Fruit fly (Drosophila melanogaster) whole organism, embryonic: ENCODE measurements around the gene Ppm1.
A peak's percentile ranks its signal among the peaks of the same experiment; 100 is the strongest.

ENCODE experiments used
- Ada2b ChIP-seq: fragments of 200-800 bp; sonication (Bioruptor generic); IDR thresholded peaks from 2 replicates; pipeline ENCODE4 v1.3.6; 2022; ENCODE audit warnings: missing biosample characterization, missing genetic modification characterization
- Adf1 ChIP-seq: fragments of 200-800 bp; sonication (Bioruptor generic); IDR thresholded peaks from 2 replicates; pipeline ENCODE4 v1.3.6; 2022; ENCODE audit warnings: missing biosample characterization, missing genetic modification characterization
- Awh ChIP-seq: fragments of 200-800 bp; sonication (Bioruptor generic); IDR thresholded peaks from 2 replicates; pipeline ENCODE4, ENCODE4 v1.3.6; 2022; ENCODE audit warnings: missing biosample characterization, missing genetic modification characterization
- Blimp-1 ChIP-seq: fragments of 200-800 bp; sonication (Bioruptor generic); optimal IDR thresholded peaks from 3 replicates; lab custom pipeline; 2018; ENCODE audit warnings: missing biosample characterization, missing genetic modification characterization, mild to moderate bottlenecking, moderate library complexity, missing genetic modification reagents
- CG12299 ChIP-seq: fragments of 200-800 bp; sonication (Bioruptor generic); optimal IDR thresholded peaks from 2 replicates; lab custom pipeline; 2018; ENCODE audit warnings: missing biosample characterization, mild to moderate bottlenecking, missing genetic modification characterization
- CG13296 ChIP-seq: fragments of 200-800 bp; sonication (Bioruptor generic); optimal IDR thresholded peaks from 3 replicates; lab custom pipeline; 2018; ENCODE audit warnings: missing biosample characterization, mild to moderate bottlenecking, missing genetic modification characterization
- CG2875 ChIP-seq: fragments of 200-800 bp; sonication (Bioruptor generic); optimal IDR thresholded peaks from 2 replicates; lab custom pipeline; 2017; ENCODE audit warnings: missing biosample characterization, mild to moderate bottlenecking, missing genetic modification characterization, missing genetic modification reagents
- CG30403 ChIP-seq: fragments of 200-800 bp; sonication (Bioruptor generic); optimal IDR thresholded peaks from 3 replicates; lab custom pipeline; 2016; ENCODE audit warnings: missing biosample characterization, missing genetic modification characterization
- CG34422 ChIP-seq: fragments of 200-800 bp; sonication (Bioruptor generic); IDR thresholded peaks from 3 replicates; pipeline ENCODE4 v1.3.6; 2022; ENCODE audit warnings: missing biosample characterization, missing genetic modification characterization
- CG3847 ChIP-seq: fragments of 200-800 bp; sonication (Bioruptor generic); IDR thresholded peaks from 2 replicates; pipeline ENCODE4 v1.3.6; 2022; ENCODE audit warnings: missing biosample characterization, missing genetic modification characterization
- CG6254 ChIP-seq: fragments of 200-800 bp; sonication (Bioruptor generic); optimal IDR thresholded peaks from 3 replicates; lab custom pipeline; 2017; ENCODE audit warnings: mild to moderate bottlenecking, missing biosample characterization, missing genetic modification reagents, missing genetic modification characterization
- CG7987 ChIP-seq: fragments of 200-800 bp; sonication (Bioruptor generic); optimal IDR thresholded peaks from 2 replicates; lab custom pipeline; 2018; ENCODE audit warnings: missing biosample characterization, mild to moderate bottlenecking, missing genetic modification characterization, moderate library complexity
- CG8281 ChIP-seq: fragments of 200-800 bp; sonication (Bioruptor generic); optimal IDR thresholded peaks from 2 replicates; lab custom pipeline; 2018; ENCODE audit warnings: missing biosample characterization, mild to moderate bottlenecking, missing genetic modification characterization, moderate library complexity
- CG8388 ChIP-seq: fragments of 200-800 bp; sonication (Bioruptor generic); optimal IDR thresholded peaks from 2 replicates; lab custom pipeline; 2019; ENCODE audit warnings: missing biosample characterization, mild to moderate bottlenecking, missing genetic modification characterization, moderate library complexity
- CG8765 ChIP-seq: fragments of 200-800 bp; sonication (Bioruptor generic); IDR thresholded peaks from 2 replicates; pipeline ENCODE4 v1.3.6; 2022; ENCODE audit warnings: missing biosample characterization, missing genetic modification characterization
- CG8944 ChIP-seq: fragments of 200-800 bp; sonication (Bioruptor generic); optimal IDR thresholded peaks from 3 replicates; lab custom pipeline; 2016; ENCODE audit warnings: missing biosample characterization, missing genetic modification characterization
- D ChIP-seq, 2 experiments: fragments of 200-800 bp in 1 of 2; fragments of >200 bp in 1 of 2; sonication (Bioruptor generic) in 1 of 2; optimal IDR thresholded peaks; 2 replicates in 1 of 2; 3 replicates in 1 of 2; lab custom pipeline; 2017; ENCODE audit warnings: mild to moderate bottlenecking in 1 of 2, missing biosample characterization in 1 of 2, missing genetic modification characterization in 1 of 2, missing genetic modification reagents in 1 of 2
- D19A ChIP-seq: fragments of 200-800 bp; optimal IDR thresholded peaks from 3 replicates; lab custom pipeline; 2019; ENCODE audit warnings: missing biosample characterization, mild to moderate bottlenecking, missing genetic modification characterization, moderate library complexity
- H2.0 ChIP-seq: fragments of 200-800 bp; sonication (Bioruptor generic); IDR thresholded peaks from 2 replicates; pipeline ENCODE4 v1.3.6; 2022; ENCODE audit warnings: missing biosample characterization, missing genetic modification characterization
- HHEX ChIP-seq: fragments of 200-800 bp; sonication (Bioruptor generic); optimal IDR thresholded peaks from 3 replicates; lab custom pipeline; 2017; ENCODE audit warnings: missing biosample characterization, mild to moderate bottlenecking, missing genetic modification characterization, missing genetic modification reagents
- Hr78 ChIP-seq, 2 experiments: fragments of 200-800 bp in 1 of 2; fragments of >200 bp in 1 of 2; sonication (Bioruptor generic) in 1 of 2; optimal IDR thresholded peaks; 2 replicates each; lab custom pipeline; 2017 to 2019; ENCODE audit warnings: missing biosample characterization in 2 of 2, missing genetic modification characterization in 2 of 2, mild to moderate bottlenecking in 1 of 2, moderate library complexity in 1 of 2
- Med ChIP-seq: fragments of 200-800 bp; sonication (Bioruptor generic); peaks from one replicate; lab custom pipeline; 2016; ENCODE audit warnings: missing biosample characterization, missing genetic modification characterization, mild to moderate bottlenecking, inconsistent platforms, moderate library complexity
- Neu2 ChIP-seq: fragments of 200-800 bp; sonication (Bioruptor generic); optimal IDR thresholded peaks from 3 replicates; lab custom pipeline; 2016; ENCODE audit warnings: missing biosample characterization, missing genetic modification characterization, borderline replicate concordance
- Oli ChIP-seq: fragments of 200-800 bp; sonication (Bioruptor generic); optimal IDR thresholded peaks from 2 replicates; lab custom pipeline; 2018; ENCODE audit warnings: missing biosample characterization, mild to moderate bottlenecking, missing genetic modification characterization, moderate library complexity
- Opbp ChIP-seq: fragments of 200-800 bp; sonication (Bioruptor generic); IDR thresholded peaks from 3 replicates; pipeline ENCODE4 v1.3.6; 2022; ENCODE audit warnings: missing biosample characterization, missing genetic modification characterization; ENCODE audit not compliant: partially characterized antibody
- Poxn ChIP-seq: fragments of 200-800 bp; sonication (Bioruptor generic); IDR thresholded peaks from 2 replicates; pipeline ENCODE4 v1.3.6; 2022; ENCODE audit warnings: missing biosample characterization, missing genetic modification characterization
- Sin3A ChIP-seq: fragments of >200 bp; optimal IDR thresholded peaks from 2 replicates; lab custom pipeline; 2018
- Sox100B ChIP-seq: fragments of 200-800 bp; sonication (Bioruptor generic); optimal IDR thresholded peaks from 3 replicates; lab custom pipeline; 2018; ENCODE audit warnings: missing biosample characterization, mild to moderate bottlenecking, missing genetic modification characterization
- abd-A ChIP-seq: fragments of 200-800 bp; sonication (Bioruptor generic); optimal IDR thresholded peaks from 3 replicates; lab custom pipeline; 2019; ENCODE audit warnings: missing biosample characterization, mild to moderate bottlenecking, missing genetic modification characterization, moderate library complexity
- aop ChIP-seq: fragments of 200-800 bp; sonication (Bioruptor generic); IDR thresholded peaks from 2 replicates; pipeline ENCODE4 v1.3.6; 2022; ENCODE audit warnings: missing biosample characterization, missing genetic modification characterization
- bab2 ChIP-seq: fragments of 200-800 bp; sonication (Bioruptor generic); optimal IDR thresholded peaks from 2 replicates; lab custom pipeline; 2016; ENCODE audit warnings: missing biosample characterization, missing genetic modification characterization
- br ChIP-seq: fragments of >200 bp; optimal IDR thresholded peaks from 2 replicates; lab custom pipeline; 2017
- chif ChIP-seq, 2 experiments: fragments of 200-800 bp; sonication (Bioruptor generic); optimal IDR thresholded peaks; 3 replicates each; lab custom pipeline; 2016; ENCODE audit warnings: missing biosample characterization in 2 of 2, missing genetic modification characterization in 2 of 2
- chinmo ChIP-seq: fragments of 200-800 bp; sonication (Bioruptor generic); IDR thresholded peaks from 4 replicates; pipeline ENCODE4 v1.3.6; 2022; ENCODE audit warnings: missing biosample characterization, missing genetic modification characterization; ENCODE audit not compliant: partially characterized antibody
- crc ChIP-seq: fragments of 200-800 bp; sonication (Bioruptor generic); optimal IDR thresholded peaks from 2 replicates; lab custom pipeline; 2016; ENCODE audit warnings: missing biosample characterization, missing genetic modification characterization
- croc ChIP-seq: fragments of 200-800 bp; sonication (Bioruptor generic); conservative IDR thresholded peaks from 3 replicates; pipeline ENCODE4 v1.3.6; 2022; ENCODE audit warnings: missing biosample characterization, missing genetic modification characterization
- ems ChIP-seq: fragments of 200-800 bp; sonication (Bioruptor generic); optimal IDR thresholded peaks from 3 replicates; lab custom pipeline; 2016; ENCODE audit warnings: missing biosample characterization, missing genetic modification characterization
- exex ChIP-seq: fragments of 200-800 bp; sonication (Bioruptor generic); optimal IDR thresholded peaks from 4 replicates; lab custom pipeline; 2018; ENCODE audit warnings: missing biosample characterization, mild to moderate bottlenecking, missing genetic modification characterization, moderate library complexity
- gcm2 ChIP-seq: fragments of 200-800 bp; sonication (Bioruptor generic); optimal IDR thresholded peaks from 2 replicates; lab custom pipeline; 2016; ENCODE audit warnings: missing biosample characterization, missing genetic modification characterization
- jumu ChIP-seq: fragments of 200-800 bp; sonication (Bioruptor generic); optimal IDR thresholded peaks from 3 replicates; lab custom pipeline; 2016; ENCODE audit warnings: missing biosample characterization, missing genetic modification characterization
- pan ChIP-seq, 4 experiments: fragments of >200 bp in 3 of 4; fragments of 200-800 bp in 1 of 4; sonication (Bioruptor generic) in 1 of 4; optimal IDR thresholded peaks in 3 of 4; IDR thresholded peaks in 1 of 4; 2 replicates each; pipeline versions ENCODE4 v1.3.6 to Lab custom; 2017 to 2022; ENCODE audit warnings: missing biosample characterization in 2 of 4, missing genetic modification characterization in 2 of 4, mixed read lengths in 1 of 4
- rib ChIP-seq: fragments of 200-800 bp; sonication (Bioruptor generic); IDR thresholded peaks from 2 replicates; pipeline ENCODE4 v1.3.6; 2022; ENCODE audit warnings: missing biosample characterization, missing genetic modification characterization
- scrt ChIP-seq: fragments of 200-800 bp; sonication (Bioruptor generic); optimal IDR thresholded peaks from 2 replicates; lab custom pipeline; 2018; ENCODE audit warnings: missing biosample characterization, mild to moderate bottlenecking, missing genetic modification characterization, moderate library complexity
- sna ChIP-seq: fragments of 200-800 bp; sonication (Bioruptor generic); IDR thresholded peaks from 2 replicates; pipeline ENCODE4 v1.3.6; 2022; ENCODE audit warnings: missing biosample characterization, missing genetic modification characterization; ENCODE audit not compliant: partially characterized antibody
- sr ChIP-seq: fragments of 200-800 bp; sonication (Bioruptor generic); IDR thresholded peaks from 3 replicates; pipeline ENCODE4 v1.3.6; 2022; ENCODE audit warnings: missing biosample characterization, missing genetic modification characterization
- trem ChIP-seq: fragments of 200-800 bp; optimal IDR thresholded peaks from 3 replicates; lab custom pipeline; 2019; ENCODE audit warnings: missing biosample characterization, mild to moderate bottlenecking, missing genetic modification characterization, moderate library complexity
- vfl ChIP-seq: fragments of 200-800 bp; sonication (Bioruptor generic); optimal IDR thresholded peaks from 2 replicates; lab custom pipeline; 2016; ENCODE audit warnings: missing biosample characterization, missing genetic modification characterization
- vvl ChIP-seq: fragments of 200-800 bp; sonication (Bioruptor generic); IDR thresholded peaks from 2 replicates; pipeline ENCODE4 v1.3.6; 2022; ENCODE audit warnings: missing biosample characterization, missing genetic modification characterization

Gene Ppm1

DNA sequence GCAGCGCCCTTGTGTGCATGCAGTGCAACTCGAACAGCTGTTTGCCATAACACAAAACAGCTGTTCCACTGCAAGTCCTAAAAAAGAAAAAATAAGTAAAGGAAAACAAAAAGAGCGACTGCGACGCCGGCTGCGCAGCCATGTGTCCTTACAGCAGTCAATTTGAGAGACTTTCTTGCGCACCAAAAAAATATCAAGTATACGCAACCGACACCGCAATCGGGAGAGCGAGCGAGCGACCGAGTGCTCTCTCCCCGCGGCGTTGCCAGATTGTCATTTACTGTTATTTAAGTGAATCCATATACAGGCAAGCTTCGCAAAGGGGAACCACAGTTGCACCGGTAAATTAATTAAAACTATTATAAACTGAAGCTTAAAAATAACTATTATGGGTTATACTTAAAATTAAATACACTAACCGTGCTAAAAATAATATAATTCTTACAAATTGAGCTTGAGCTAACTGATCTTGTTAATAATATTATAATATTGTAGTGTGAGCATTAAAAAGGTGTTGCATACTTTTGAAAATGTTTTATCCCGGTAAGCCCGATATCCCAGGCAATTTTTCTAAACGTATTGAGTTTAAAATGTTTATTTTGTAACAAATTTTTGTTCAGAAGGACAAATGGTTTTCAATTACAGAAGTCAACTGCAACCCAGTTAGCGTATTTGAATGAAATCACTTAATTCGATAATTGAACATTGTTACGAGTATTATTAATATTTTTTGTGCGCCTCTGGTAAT, 49.0 kb downstream of the Ppm1 start (continued):
- TF ChIP-seq Blimp-1 (GFP tag; lab: Kevin White, UChicago) (no peak), pan (optimal IDR thresholded peaks at IDR 0.05; lab: Kevin White, UChicago) (no peak), pan (GFP tag; optimal IDR thresholded peaks at IDR 0.05 in 1 of 2, IDR thresholded peaks at IDR 0.05 in 1 of 2) (peak in 1 of 2 experiments; percentile 71), rib (no peak), sna (GFP tag; lab: Robert Waterston, UW) (no peak), D19A (peak; percentile 21), Sox100B (GFP tag; lab: Kevin White, UChicago) (peak; percentile 50), H2.0 (GFP tag; lab: Robert Waterston, UW) (0 out of 2 replicates have a peak, but pooled peaks have one; percentile 24), CG8944 (no peak), abd-A (tag; lab: Kevin White, UChicago) (no peak), CG8281 (tag; lab: Kevin White, UChicago) (no peak), aop (GFP tag; lab: Robert Waterston, UW) (no peak), CG13296 (GFP tag; lab: Kevin White, UChicago) (no peak), crc (GFP tag; lab: Kevin White, UChicago) (no peak), Poxn (GFP tag; lab: Robert Waterston, UW) (no peak), gcm2 (GFP tag; lab: Kevin White, UChicago) (no peak), CG7987 (no peak), ems (peak; percentile 18), sr (GFP tag; lab: Robert Waterston, UW) (no peak), croc (no peak), CG8388 (peak; percentile 25), CG30403 (GFP tag; lab: Kevin White, UChicago) (peak; percentile 68), vfl (GFP tag; lab: Kevin White, UChicago) (peak; percentile 61), Adf1 (GFP tag; lab: Robert Waterston, UW) (peak; percentile 82; the same call in 1 of the 2 replicates), CG6254 (GFP tag; lab: Kevin White, UChicago) (no peak), Awh (GFP tag; lab: Robert Waterston, UW) (no peak), br (lab: Kevin White, UChicago) (no peak), Hr78 (GFP tag; optimal IDR thresholded peaks at IDR 0.05; lab: Kevin White, UChicago) (no peak), exex (tag; lab: Kevin White, UChicago) (no peak), Oli (tag; lab: Kevin White, UChicago) (peak; percentile 15), vvl (GFP tag; lab: Robert Waterston, UW) (peak; percentile 71), HHEX (GFP tag; lab: Kevin White, UChicago) (no peak), CG2875 (GFP tag; lab: Kevin White, UChicago) (no peak), Sin3A (lab: Kevin White, UChicago) (no peak), Ada2b (peak; percentile 35; the same call in 1 of the 2 replicates), chinmo (no peak), trem (tag; lab: Kevin White, UChicago) (peak; percentile 8), scrt (no peak), jumu (GFP tag; lab: Kevin White, UChicago) (no peak), Neu2 (GFP tag; lab: Kevin White, UChicago) (no peak), bab2 (no peak), CG12299 (tag; lab: Kevin White, UChicago) (no peak), chif (GFP tag; optimal IDR thresholded peaks at IDR 0.05; lab: Kevin White, UChicago) (no peak), D (optimal IDR thresholded peaks at IDR 0.05; lab: Kevin White, UChicago) (no peak), D (GFP tag; optimal IDR thresholded peaks at IDR 0.05; lab: Kevin White, UChicago) (no peak), CG34422 (GFP tag; lab: Robert Waterston, UW) (peak; percentile 44; the same call in 1 of the 3 replicates), CG8765 (GFP tag; lab: Robert Waterston, UW) (peak; percentile 18; the same call in 1 of the 2 replicates), Opbp (GFP tag; lab: Robert Waterston, UW) (0 out of 3 replicates have a peak, but pooled peaks have one; percentile 25), Med (peak; percentile 72), CG3847 (peak; percentile 40; the same call in 1 of the 2 replicates)
